Fruit fly (Drosophila melanogaster): ENCODE results near the gene MED6.
A peak's percentile ranks its signal among the peaks of the same experiment; 100 is the strongest.

Gene MED6

dm6 chr3R:9725121-9725956 lies 43.4 kb downstream of the MED6 start, which contains the start of gene hyd (continued):
- TF ChIP-seq CG14965 (GFP tag; optimal IDR thresholded peaks at IDR 0.05; ENCODE audit: borderline replicate concordance) (no peak), CG8478 (optimal IDR thresholded peaks at IDR 0.05) (peak; percentile 84), Dref (GFP tag; IDR thresholded peaks at IDR 0.05) (peak; percentile 89), CG9437 (GFP tag; optimal IDR thresholded peaks at IDR 0.05) (peak; percentile 83), z (GFP tag; IDR thresholded peaks at IDR 0.05) (no peak), ro (GFP tag; IDR thresholded peaks at IDR 0.05) (no peak), CG6689 (GFP tag; IDR thresholded peaks at IDR 0.05) (no peak), CG10267 (tag; optimal IDR thresholded peaks at IDR 0.05) (peak; percentile 43), inv (GFP tag; IDR thresholded peaks at IDR 0.05; ENCODE audit: partially characterized antibody) (peak; percentile 79), CG12659 (GFP tag; optimal IDR thresholded peaks at IDR 0.05) (peak; percentile 77), CG34376 (GFP tag; optimal IDR thresholded peaks at IDR 0.05) (peak; percentile 43), ap (GFP tag; IDR thresholded peaks at IDR 0.05) (no peak), CG30020 (tag; optimal IDR thresholded peaks at IDR 0.05) (peak; percentile 51), CG9932 (GFP tag; IDR thresholded peaks at IDR 0.05) (peak; percentile 45), ato (GFP tag; IDR thresholded peaks at IDR 0.05; ENCODE audit: partially characterized antibody) (peak; percentile 73), CG42726 (GFP tag; IDR thresholded peaks at IDR 0.05; ENCODE audit: partially characterized antibody) (peak; percentile 74; the same call in 1 of the 2 replicates), Sry-δ (GFP tag; optimal IDR thresholded peaks at IDR 0.05) (peak; percentile 91), CG9797 (GFP tag; optimal IDR thresholded peaks at IDR 0.05) (peak; percentile 88), hb (GFP tag; IDR thresholded peaks at IDR 0.05; ENCODE audit: partially characterized antibody) (peak; percentile 74; the same call in 2 of the 3 replicates), CG7745 (tag; optimal IDR thresholded peaks at IDR 0.05) (no peak), CG13424 (tag; optimal IDR thresholded peaks at IDR 0.05) (no peak), sna (GFP tag; IDR thresholded peaks at IDR 0.05; ENCODE audit: partially characterized antibody) (peak; percentile 83), chinmo (GFP tag; IDR thresholded peaks at IDR 0.05; ENCODE audit: partially characterized antibody) (peak; percentile 72; the same call in 1 of the 4 replicates), CG4282 (GFP tag; optimal IDR thresholded peaks at IDR 0.05) (no peak), amos (GFP tag; IDR thresholded peaks at IDR 0.05; ENCODE audit: partially characterized antibody) (peak; percentile 90), Myb (GFP tag; optimal IDR thresholded peaks at IDR 0.05) (peak; percentile 76), CG17802 (tag; optimal IDR thresholded peaks at IDR 0.05) (no peak), row (GFP tag; IDR thresholded peaks at IDR 0.05) (peak; percentile 48; the same call in 2 of the 3 replicates), CG6791 (GFP tag; IDR thresholded peaks at IDR 0.05; ENCODE audit: partially characterized antibody) (peak; percentile 88), stwl (tag; optimal IDR thresholded peaks at IDR 0.05) (peak; percentile 62), nerfin-2 (GFP tag; IDR thresholded peaks at IDR 0.05; ENCODE audit: partially characterized antibody) (peak; percentile 61; the same call in 1 of the 2 replicates), btn (GFP tag; optimal IDR thresholded peaks at IDR 0.05) (no peak), CG13287 (GFP tag; IDR thresholded peaks at IDR 0.05; ENCODE audit: partially characterized antibody) (peak; percentile 87), CG31224 (GFP tag; IDR thresholded peaks at IDR 0.05) (no peak), Meics (GFP tag; optimal IDR thresholded peaks at IDR 0.05) (no peak), CG14014 (GFP tag; IDR thresholded peaks at IDR 0.05) (no peak), BtbVII (GFP tag; optimal IDR thresholded peaks at IDR 0.05) (no peak), CG4617 (GFP tag; optimal IDR thresholded peaks at IDR 0.05; ENCODE audit: borderline replicate concordance) (peak; percentile 88), Dp (GFP tag; optimal IDR thresholded peaks at IDR 0.05) (peak; percentile 57), pita (GFP tag; optimal IDR thresholded peaks at IDR 0.05) (peak; percentile 29), unpg (GFP tag; optimal IDR thresholded peaks at IDR 0.05) (no peak), cg (GFP tag; optimal IDR thresholded peaks at IDR 0.05) (peak; percentile 98), bbx (GFP tag; IDR thresholded peaks at IDR 0.05; ENCODE audit: partially characterized antibody) (peak; percentile 82), Six4 (GFP tag; optimal IDR thresholded peaks at IDR 0.05) (no peak), chif (GFP tag; optimal IDR thresholded peaks at IDR 0.05) (no peak), CG17186 (GFP tag; optimal IDR thresholded peaks at IDR 0.05) (peak; percentile 24), her (GFP tag; optimal IDR thresholded peaks at IDR 0.05) (no peak)
